Worm (Caenorhabditis elegans) whole organism, mixed stage, embryonic: ENCODE measurements around the gene wht-8.

ENCODE experiments used
- sem-2 ChIP-seq: fragments of 200-800 bp; sonication (Bioruptor generic); optimal IDR thresholded peaks from 2 replicates; lab custom pipeline; 2018; ENCODE audit warnings: mild to moderate bottlenecking, missing genetic modification characterization, missing compliant biosample characterization
- tbx-8 ChIP-seq: fragments of 200-800 bp; sonication (Bioruptor generic); optimal IDR thresholded peaks from 2 replicates; lab custom pipeline; 2018; ENCODE audit warnings: mild to moderate bottlenecking, missing genetic modification characterization, moderate library complexity, missing compliant biosample characterization
- unc-62 ChIP-seq: fragments of 150-350 bp; optimal IDR thresholded peaks from 2 replicates; lab custom pipeline; 2014; ENCODE audit warnings: missing biosample characterization, missing genetic modification reagents, missing genetic modification characterization

ce11 chrIII:11241583-11242187 lies 23.1 kb downstream of the wht-8 start:
- TF ChIP-seq sem-2 (GFP tag; lab: Kevin White, UChicago) = no peak
- no peak for TF ChIP-seq unc-62 (GFP tag; lab: Kevin White, UChicago)
- TF ChIP-seq tbx-8 (GFP tag; lab: Kevin White, UChicago) = no peak
